Fruit fly (Drosophila melanogaster) whole organism, embryonic: ENCODE data around the gene CG43367.

Source experiments
- Atf6 ChIP-seq: fragments of 200-800 bp; sonication (Bioruptor generic); IDR thresholded peaks from 2 replicates; pipeline ENCODE4 v1.3.6; 2022; ENCODE audit warnings: missing biosample characterization, missing genetic modification characterization
- CG10366 ChIP-seq: fragments of 200-800 bp; sonication (Bioruptor generic); IDR thresholded peaks from 2 replicates; pipeline ENCODE4 v1.3.6; 2022; ENCODE audit warnings: missing biosample characterization, missing genetic modification characterization
- CG11398 ChIP-seq: fragments of 200-800 bp; sonication (Bioruptor generic); optimal IDR thresholded peaks from 2 replicates; lab custom pipeline; 2016; ENCODE audit warnings: missing biosample characterization, missing genetic modification characterization
- CG11456 ChIP-seq: fragments of 200-800 bp; sonication (Bioruptor generic); IDR thresholded peaks from 3 replicates; pipeline ENCODE4 v1.3.6; 2022; ENCODE audit warnings: missing biosample characterization, missing genetic modification characterization
- CG12769 ChIP-seq: fragments of 200-800 bp; sonication (Bioruptor generic); optimal IDR thresholded peaks from 2 replicates; lab custom pipeline; 2019; ENCODE audit warnings: missing biosample characterization, mild to moderate bottlenecking, missing genetic modification characterization, moderate library complexity
- CG13894 ChIP-seq: fragments of 200-800 bp; sonication (Bioruptor generic); optimal IDR thresholded peaks from 3 replicates; lab custom pipeline; 2018; ENCODE audit warnings: missing biosample characterization, mild to moderate bottlenecking, missing genetic modification characterization, moderate library complexity
- CG15011 ChIP-seq: fragments of 200-800 bp; sonication (Bioruptor generic); optimal IDR thresholded peaks from 3 replicates; lab custom pipeline; 2018; ENCODE audit warnings: missing biosample characterization, mild to moderate bottlenecking, missing genetic modification characterization
- CG1602 ChIP-seq: fragments of 200-800 bp; sonication (Bioruptor generic); optimal IDR thresholded peaks from 3 replicates; lab custom pipeline; 2016; ENCODE audit warnings: missing biosample characterization, missing genetic modification characterization
- CG1647 ChIP-seq: fragments of 200-800 bp; sonication (Bioruptor generic); optimal IDR thresholded peaks from 3 replicates; lab custom pipeline; 2016; ENCODE audit warnings: missing biosample characterization, missing genetic modification characterization
- CG17328 ChIP-seq: fragments of 200-800 bp; sonication (Bioruptor generic); IDR thresholded peaks from 2 replicates; pipeline ENCODE4 v1.3.6; 2022; ENCODE audit warnings: missing biosample characterization, missing genetic modification characterization
- CG17829 ChIP-seq: fragments of 200-800 bp; optimal IDR thresholded peaks from 2 replicates; lab custom pipeline; 2019; ENCODE audit warnings: missing biosample characterization, mild to moderate bottlenecking, missing genetic modification characterization, moderate library complexity
- CG18599 ChIP-seq: fragments of 200-800 bp; sonication (Bioruptor generic); optimal IDR thresholded peaks from 3 replicates; lab custom pipeline; 2017; ENCODE audit warnings: missing biosample characterization, missing genetic modification characterization, mild to moderate bottlenecking, moderate library complexity, missing genetic modification reagents
- CG2129 ChIP-seq: fragments of 200-800 bp; sonication (Bioruptor generic); IDR thresholded peaks from 2 replicates; pipeline ENCODE4 v1.3.6; 2022; ENCODE audit warnings: missing biosample characterization, missing genetic modification characterization; ENCODE audit not compliant: partially characterized antibody
- CG30431 ChIP-seq: fragments of 200-800 bp; sonication (Bioruptor generic); optimal IDR thresholded peaks from 2 replicates; lab custom pipeline; 2017; ENCODE audit warnings: missing biosample characterization, missing genetic modification characterization
- CG31441 ChIP-seq: fragments of 200-800 bp; sonication (Bioruptor generic); IDR thresholded peaks from 2 replicates; pipeline ENCODE4 v1.3.6; 2022; ENCODE audit warnings: missing biosample characterization, missing genetic modification characterization
- CG32767 ChIP-seq: fragments of 200-800 bp; sonication (Bioruptor generic); IDR thresholded peaks from 2 replicates; pipeline ENCODE4 v1.3.6; 2022; ENCODE audit warnings: missing biosample characterization, missing genetic modification characterization
- CG34224 ChIP-seq: fragments of 200-800 bp; sonication (Bioruptor generic); IDR thresholded peaks from 3 replicates; pipeline ENCODE4 v1.3.6; 2022; ENCODE audit warnings: missing biosample characterization, missing genetic modification characterization; ENCODE audit not compliant: partially characterized antibody
- CG3847 ChIP-seq: fragments of 200-800 bp; sonication (Bioruptor generic); IDR thresholded peaks from 2 replicates; pipeline ENCODE4 v1.3.6; 2022; ENCODE audit warnings: missing biosample characterization, missing genetic modification characterization
- CG4328 ChIP-seq: fragments of 200-800 bp; sonication (Bioruptor generic); optimal IDR thresholded peaks from 3 replicates; lab custom pipeline; 2017; ENCODE audit warnings: missing biosample characterization, missing genetic modification reagents, missing genetic modification characterization
- CG5245 ChIP-seq: fragments of 200-800 bp; sonication (Bioruptor generic); optimal IDR thresholded peaks from 3 replicates; lab custom pipeline; 2016; ENCODE audit warnings: missing biosample characterization, missing genetic modification characterization
- CG7963 ChIP-seq: fragments of 200-800 bp; sonication (Bioruptor generic); IDR thresholded peaks from 3 replicates; pipeline ENCODE4 v1.3.6; 2022; ENCODE audit warnings: missing biosample characterization, missing genetic modification characterization; ENCODE audit not compliant: partially characterized antibody
- CG8281 ChIP-seq: fragments of 200-800 bp; sonication (Bioruptor generic); optimal IDR thresholded peaks from 2 replicates; lab custom pipeline; 2018; ENCODE audit warnings: missing biosample characterization, mild to moderate bottlenecking, missing genetic modification characterization, moderate library complexity
- CG8290 ChIP-seq, 3 experiments: fragments of 200-800 bp; sonication (Bioruptor generic); optimal IDR thresholded peaks; 2 replicates each; lab custom pipeline; 2016 to 2019; ENCODE audit warnings: missing biosample characterization in 3 of 3, missing genetic modification characterization in 3 of 3, mild to moderate bottlenecking in 2 of 3, moderate library complexity in 1 of 3
- CG8359 ChIP-seq: fragments of 200-800 bp; sonication (Bioruptor generic); optimal IDR thresholded peaks from 2 replicates; lab custom pipeline; 2017; ENCODE audit warnings: missing biosample characterization, mild to moderate bottlenecking, missing genetic modification characterization, borderline replicate concordance
- CG8478 ChIP-seq: fragments of >200 bp; optimal IDR thresholded peaks from 2 replicates; lab custom pipeline; 2018
- CG8765 ChIP-seq: fragments of 200-800 bp; sonication (Bioruptor generic); IDR thresholded peaks from 2 replicates; pipeline ENCODE4 v1.3.6; 2022; ENCODE audit warnings: missing biosample characterization, missing genetic modification characterization
- CG8944 ChIP-seq: fragments of 200-800 bp; sonication (Bioruptor generic); optimal IDR thresholded peaks from 3 replicates; lab custom pipeline; 2016; ENCODE audit warnings: missing biosample characterization, missing genetic modification characterization
- Dref ChIP-seq: fragments of 200-800 bp; sonication (Bioruptor generic); IDR thresholded peaks from 2 replicates; pipeline ENCODE4 v1.3.6; 2022; ENCODE audit warnings: missing biosample characterization, missing genetic modification characterization
- HmgD ChIP-seq: fragments of 200-800 bp; sonication (Bioruptor generic); optimal IDR thresholded peaks from 3 replicates; lab custom pipeline; 2016; ENCODE audit warnings: missing biosample characterization, missing genetic modification characterization
- MTF-1 ChIP-seq: fragments of 200-800 bp; sonication (Bioruptor generic); optimal IDR thresholded peaks from 2 replicates; lab custom pipeline; 2018; ENCODE audit warnings: missing biosample characterization, mild to moderate bottlenecking, missing genetic modification characterization, borderline replicate concordance
- Meics ChIP-seq: fragments of 200-800 bp; sonication (Bioruptor generic); optimal IDR thresholded peaks from 2 replicates; lab custom pipeline; 2017; ENCODE audit warnings: missing biosample characterization, mild to moderate bottlenecking, missing genetic modification characterization
- Nf-YC ChIP-seq: fragments of 200-800 bp; optimal IDR thresholded peaks from 3 replicates; lab custom pipeline; 2019; ENCODE audit warnings: missing biosample characterization, mild to moderate bottlenecking, missing genetic modification characterization, moderate library complexity
- bab2 ChIP-seq: fragments of 200-800 bp; sonication (Bioruptor generic); optimal IDR thresholded peaks from 2 replicates; lab custom pipeline; 2016; ENCODE audit warnings: missing biosample characterization, missing genetic modification characterization
- cad ChIP-seq: fragments of >200 bp; optimal IDR thresholded peaks from 2 replicates; lab custom pipeline; 2017; ENCODE audit warnings: missing biosample characterization, missing genetic modification characterization
- ci ChIP-seq: fragments of 200-800 bp; sonication (Bioruptor generic); IDR thresholded peaks from 3 replicates; pipeline ENCODE4 v1.3.6; 2022; ENCODE audit warnings: missing biosample characterization, missing genetic modification characterization
- crc ChIP-seq: fragments of 200-800 bp; sonication (Bioruptor generic); optimal IDR thresholded peaks from 2 replicates; lab custom pipeline; 2016; ENCODE audit warnings: missing biosample characterization, missing genetic modification characterization
- gcm2 ChIP-seq: fragments of 200-800 bp; sonication (Bioruptor generic); optimal IDR thresholded peaks from 2 replicates; lab custom pipeline; 2016; ENCODE audit warnings: missing biosample characterization, missing genetic modification characterization
- lab ChIP-seq: fragments of 200-800 bp; sonication (Bioruptor generic); optimal IDR thresholded peaks from 3 replicates; lab custom pipeline; 2017; ENCODE audit warnings: missing biosample characterization, missing genetic modification characterization, mild to moderate bottlenecking, moderate library complexity, missing genetic modification reagents
- lola ChIP-seq, 3 experiments: fragments of >200 bp in 2 of 3; fragments of 200-800 bp in 1 of 3; sonication (Bioruptor generic) in 1 of 3; optimal IDR thresholded peaks; 2 replicates each; lab custom pipeline; 2017 to 2019; ENCODE audit warnings: missing biosample characterization in 3 of 3, missing genetic modification characterization in 3 of 3, mild to moderate bottlenecking in 1 of 3, moderate library complexity in 1 of 3
- nerfin-1 ChIP-seq: fragments of 200-800 bp; sonication (Bioruptor generic); optimal IDR thresholded peaks from 3 replicates; lab custom pipeline; 2019; ENCODE audit warnings: missing biosample characterization, mild to moderate bottlenecking, missing genetic modification characterization, moderate library complexity
- nmo ChIP-seq: fragments of 200-800 bp; sonication (Bioruptor generic); optimal IDR thresholded peaks from 2 replicates; lab custom pipeline; 2018; ENCODE audit warnings: missing biosample characterization, mild to moderate bottlenecking, missing genetic modification characterization, moderate library complexity
- sd ChIP-seq: fragments of 200-800 bp; sonication (Bioruptor generic); optimal IDR thresholded peaks from 3 replicates; lab custom pipeline; 2018; ENCODE audit warnings: missing biosample characterization, mild to moderate bottlenecking, missing genetic modification characterization, moderate library complexity
- sim ChIP-seq: fragments of 200-800 bp; sonication (Bioruptor generic); IDR thresholded peaks from 2 replicates; pipeline ENCODE4 v1.3.6; 2022; ENCODE audit warnings: missing biosample characterization, missing genetic modification characterization
- sna ChIP-seq: fragments of 200-800 bp; sonication (Bioruptor generic); IDR thresholded peaks from 2 replicates; pipeline ENCODE4 v1.3.6; 2022; ENCODE audit warnings: missing biosample characterization, missing genetic modification characterization; ENCODE audit not compliant: partially characterized antibody
- stc ChIP-seq: fragments of 200-800 bp; sonication (Bioruptor generic); IDR thresholded peaks from 2 replicates; pipeline ENCODE4 v1.3.6; 2022; ENCODE audit warnings: missing biosample characterization, missing genetic modification characterization
- tap ChIP-seq: fragments of 200-800 bp; optimal IDR thresholded peaks from 3 replicates; lab custom pipeline; 2019; ENCODE audit warnings: missing biosample characterization, mild to moderate bottlenecking, missing genetic modification characterization, moderate library complexity
- tll ChIP-seq, 2 experiments: fragments of 200-800 bp in 1 of 2; fragments of >200 bp in 1 of 2; sonication (Bioruptor generic) in 1 of 2; optimal IDR thresholded peaks; 2 replicates each; lab custom pipeline; 2017 to 2019; ENCODE audit warnings: missing biosample characterization in 2 of 2, missing genetic modification characterization in 2 of 2, mild to moderate bottlenecking in 1 of 2, moderate library complexity in 1 of 2
- yki ChIP-seq: fragments of >200 bp; optimal IDR thresholded peaks from 3 replicates; lab custom pipeline; 2018
- z ChIP-seq: fragments of 200-800 bp; sonication (Bioruptor generic); IDR thresholded peaks from 3 replicates; pipeline ENCODE4 v1.3.6; 2022; ENCODE audit warnings: missing biosample characterization, missing genetic modification characterization

CG43367 gene

DNA sequence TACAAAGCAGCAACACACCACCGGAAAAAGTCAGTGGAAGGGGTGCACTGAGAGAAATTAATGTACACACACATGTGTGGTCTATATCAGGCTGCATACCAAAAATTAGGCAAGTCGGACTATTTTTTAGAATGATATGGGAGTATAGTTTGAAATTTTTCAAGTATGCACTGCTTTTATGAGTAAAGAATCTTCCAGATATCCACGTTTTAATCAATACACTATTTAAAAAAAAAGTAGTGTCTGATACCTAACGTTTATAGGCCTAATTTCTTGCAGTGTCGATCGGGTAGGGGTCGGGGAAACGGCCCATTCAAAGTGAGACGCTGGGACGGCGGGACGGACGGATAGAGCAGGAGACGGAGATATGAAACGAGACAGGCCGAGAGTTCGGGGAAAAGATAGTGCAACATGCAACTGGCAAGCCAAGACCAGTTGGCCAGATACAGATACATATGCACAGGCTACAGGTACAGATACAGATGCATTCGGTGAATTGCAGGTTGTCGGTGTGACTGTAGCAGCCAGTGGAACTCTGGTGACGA lies 36.6 kb downstream of the CG43367 start (continued):
- TF ChIP-seq z (GFP tag; lab: Robert Waterston, UW): 0 out of 3 replicates have a peak, but pooled peaks have one; percentile 27
- TF ChIP-seq gcm2 (GFP tag; lab: Kevin White, UChicago): peak; percentile 72
- TF ChIP-seq sd (tag; lab: Kevin White, UChicago): peak; percentile 51
- peak; percentile 96 for TF ChIP-seq CG8290 (GFP tag; optimal IDR thresholded peaks at IDR 0.05; lab: Kevin White, UChicago)
- TF ChIP-seq CG8290 (tag; optimal IDR thresholded peaks at IDR 0.05; lab: Kevin White, UChicago): peak; percentile 48 to 93
- TF ChIP-seq CG8478 (lab: Kevin White, UChicago): peak; percentile 17
- TF ChIP-seq CG7963 (GFP tag; lab: Robert Waterston, UW): no peak
- TF ChIP-seq stc (GFP tag; lab: Robert Waterston, UW): peak; percentile 90
- peak; percentile 76 for TF ChIP-seq CG11456
- no peak for TF ChIP-seq cad (GFP tag; lab: Kevin White, UChicago)
- no peak for TF ChIP-seq Dref (GFP tag; lab: Robert Waterston, UW)
- peak; percentile 98 for TF ChIP-seq CG31441 (GFP tag; lab: Robert Waterston, UW)
- TF ChIP-seq bab2: peak; percentile 92
- TF ChIP-seq CG1602: peak; percentile 93
- peak; percentile 97 for TF ChIP-seq nmo
- peak; percentile 90 for TF ChIP-seq CG8359 (GFP tag; lab: Kevin White, UChicago)
- TF ChIP-seq sna: no peak
- peak; percentile 82 for TF ChIP-seq CG15011 (GFP tag; lab: Kevin White, UChicago)
- TF ChIP-seq lab (GFP tag; lab: Kevin White, UChicago): peak; percentile 85
- TF ChIP-seq sim (GFP tag; lab: Robert Waterston, UW): peak; percentile 86
- no peak for TF ChIP-seq CG34224 (GFP tag; lab: Robert Waterston, UW)
- TF ChIP-seq tll (GFP tag; optimal IDR thresholded peaks at IDR 0.05; lab: Kevin White, UChicago): peak; percentile 85 to 93
- peak; percentile 84 for TF ChIP-seq HmgD (GFP tag; lab: Kevin White, UChicago)
- TF ChIP-seq CG12769 (tag; lab: Kevin White, UChicago): peak; percentile 79
- peak; percentile 91 for TF ChIP-seq CG11398 (GFP tag; lab: Kevin White, UChicago)
- peak; percentile 80 for TF ChIP-seq CG18599 (GFP tag; lab: Kevin White, UChicago)
- TF ChIP-seq yki (lab: Kevin White, UChicago): no peak
- peak; percentile 67 for TF ChIP-seq Meics
- TF ChIP-seq CG13894 (tag; lab: Kevin White, UChicago): no peak
- TF ChIP-seq tap: peak; percentile 93
- TF ChIP-seq CG10366 (GFP tag; lab: Robert Waterston, UW): peak; percentile 83
- peak; percentile 94 for TF ChIP-seq CG30431
- TF ChIP-seq CG32767 (GFP tag; lab: Robert Waterston, UW): peak; percentile 84
- TF ChIP-seq CG17829 (tag; lab: Kevin White, UChicago): peak; percentile 97
- peak; percentile 93 for TF ChIP-seq CG5245 (GFP tag; lab: Kevin White, UChicago)
- TF ChIP-seq CG4328 (GFP tag; lab: Kevin White, UChicago): peak; percentile 86
- TF ChIP-seq CG17328 (GFP tag; lab: Robert Waterston, UW): peak; percentile 92
- TF ChIP-seq lola (GFP tag; optimal IDR thresholded peaks at IDR 0.05; lab: Kevin White, UChicago): peak in 1 of 3 experiments; percentile 99
- peak; percentile 94 for TF ChIP-seq CG8944 (GFP tag; lab: Kevin White, UChicago)
- peak; percentile 93 for TF ChIP-seq nerfin-1 (tag; lab: Kevin White, UChicago)
- peak; percentile 80 for TF ChIP-seq CG1647
- TF ChIP-seq CG8281 (tag; lab: Kevin White, UChicago): peak; percentile 79
- TF ChIP-seq crc (GFP tag; lab: Kevin White, UChicago): peak; percentile 84
- TF ChIP-seq CG8765: peak; percentile 87
- TF ChIP-seq CG3847: peak; percentile 75
- peak; percentile 71 for TF ChIP-seq Nf-YC (tag; lab: Kevin White, UChicago)
- TF ChIP-seq ci (GFP tag; lab: Robert Waterston, UW): peak; percentile 88
- TF ChIP-seq Atf6 (GFP tag; lab: Robert Waterston, UW): peak; percentile 55; the same call in 1 of the 2 replicates
- no peak for TF ChIP-seq CG2129 (GFP tag; lab: Robert Waterston, UW)
- peak; percentile 79 for TF ChIP-seq MTF-1 (GFP tag; lab: Kevin White, UChicago)
